Worm (Caenorhabditis elegans) whole organism, L1 larva: Measurements from ENCODE around the gene F58B4.2.

Experiments used
- aly-2 ChIP-seq: fragments of 150-350 bp; optimal IDR thresholded peaks from 2 replicates; lab custom pipeline; 2014; ENCODE audit warnings: missing biosample characterization, missing genetic modification characterization
- ama-1 ChIP-seq: fragments of 150-350 bp; optimal IDR thresholded peaks from 2 replicates; lab custom pipeline; 2014
- blmp-1 ChIP-seq: fragments of 150-350 bp; optimal IDR thresholded peaks from 2 replicates; lab custom pipeline; 2014; ENCODE audit warnings: missing biosample characterization, missing genetic modification characterization
- ceh-63 ChIP-seq: fragments of 200-800 bp; sonication (Bioruptor generic); optimal IDR thresholded peaks from 2 replicates; lab custom pipeline; 2018; ENCODE audit warnings: mild to moderate bottlenecking, missing genetic modification characterization, missing compliant biosample characterization
- ceh-82 ChIP-seq, 3 experiments: fragments of 150-350 bp in 1 of 3; sonication (generic microtip) in 2 of 3; optimal IDR thresholded peaks; 2 replicates each; lab custom pipeline; 2014 to 2017; ENCODE audit warnings: missing biosample characterization in 3 of 3, missing genetic modification characterization in 3 of 3
- ceh-90 ChIP-seq: sonication (generic microtip); optimal IDR thresholded peaks from 2 replicates; lab custom pipeline; 2016; ENCODE audit warnings: missing genetic modification characterization, missing compliant biosample characterization
- ces-1 ChIP-seq: fragments of 150-350 bp; optimal IDR thresholded peaks from 2 replicates; lab custom pipeline; 2014; ENCODE audit warnings: missing biosample characterization, missing genetic modification reagents, missing genetic modification characterization
- dsc-1 ChIP-seq: sonication (generic microtip); optimal IDR thresholded peaks from 2 replicates; lab custom pipeline; 2016; ENCODE audit warnings: mild to moderate bottlenecking, missing genetic modification characterization, missing compliant biosample characterization
- efl-1 ChIP-seq, 4 experiments: fragments of 150-350 bp; optimal IDR thresholded peaks in 3 of 4; peaks in 1 of 4; 1 replicate in 1 of 4; 2 replicates in 3 of 4; lab custom pipeline; 2014; ENCODE audit warnings: missing biosample characterization in 2 of 4, missing genetic modification characterization in 2 of 4, missing genetic modification reagents in 2 of 4
- egl-13 ChIP-seq: sonication (generic microtip); optimal IDR thresholded peaks from 2 replicates; lab custom pipeline; 2016; ENCODE audit warnings: missing genotype, missing genetic modification reagents, missing genetic modification characterization, missing compliant biosample characterization
- elt-2 ChIP-seq: sonication (generic microtip); optimal IDR thresholded peaks from 2 replicates; lab custom pipeline; 2016; ENCODE audit warnings: missing genetic modification characterization, mild to moderate bottlenecking, inconsistent platforms, missing compliant biosample characterization, missing genetic modification reagents
- elt-3 ChIP-seq, 6 experiments: fragments of 150-350 bp in 1 of 6; sonication (generic microtip); optimal IDR thresholded peaks; 2 replicates each; lab custom pipeline; 2017 to 2018; ENCODE audit warnings: missing biosample characterization in 6 of 6, missing genetic modification characterization in 6 of 6, inconsistent platforms in 1 of 6
- ets-5 ChIP-seq: fragments of 200-800 bp; sonication (Bioruptor generic); IDR thresholded peaks from 2 replicates; pipeline ENCODE4 v1.3.6; 2022; ENCODE audit warnings: missing genetic modification characterization, missing compliant biosample characterization
- fkh-10 ChIP-seq: sonication (generic microtip); optimal IDR thresholded peaks from 2 replicates; lab custom pipeline; 2017; ENCODE audit warnings: missing biosample characterization, missing genetic modification reagents, missing genetic modification characterization
- fkh-4 ChIP-seq: sonication (generic microtip); optimal IDR thresholded peaks from 2 replicates; lab custom pipeline; 2016; ENCODE audit warnings: missing compliant biosample characterization, missing genetic modification characterization, borderline replicate concordance
- fkh-8 ChIP-seq: sonication (generic microtip); optimal IDR thresholded peaks from 2 replicates; lab custom pipeline; 2016; ENCODE audit warnings: mild to moderate bottlenecking, missing genetic modification characterization, missing compliant biosample characterization
- irx-1 ChIP-seq: sonication (generic microtip); optimal IDR thresholded peaks from 2 replicates; lab custom pipeline; 2016; ENCODE audit warnings: missing genetic modification characterization, missing compliant biosample characterization
- jun-1 ChIP-seq: fragments of 150-350 bp; optimal IDR thresholded peaks from 2 replicates; lab custom pipeline; 2014; ENCODE audit warnings: missing biosample characterization, missing genetic modification reagents, missing genetic modification characterization
- lin-14 ChIP-seq: fragments of 200-800 bp; sonication (Bioruptor generic); optimal IDR thresholded peaks from 2 replicates; lab custom pipeline; 2018; ENCODE audit warnings: mild to moderate bottlenecking, missing genetic modification characterization, moderate library complexity, missing compliant biosample characterization
- lin-15B ChIP-seq: fragments of 150-350 bp; sonication (generic microtip); optimal IDR thresholded peaks from 3 replicates; lab custom pipeline; 2014; ENCODE audit warnings: missing biosample characterization, missing genetic modification characterization
- lir-3 ChIP-seq: sonication (generic microtip); optimal IDR thresholded peaks from 2 replicates; lab custom pipeline; 2016; ENCODE audit warnings: mild to moderate bottlenecking, missing genetic modification characterization, moderate library complexity, missing compliant biosample characterization; ENCODE audit not compliant: poor library complexity
- nhr-12 ChIP-seq: sonication (generic microtip); optimal IDR thresholded peaks from 2 replicates; lab custom pipeline; 2017; ENCODE audit warnings: missing biosample characterization, missing genetic modification characterization
- nhr-20 ChIP-seq: sonication (generic microtip); optimal IDR thresholded peaks from 2 replicates; lab custom pipeline; 2016; ENCODE audit warnings: mild to moderate bottlenecking, missing genetic modification characterization, missing compliant biosample characterization
- nhr-71 ChIP-seq: sonication (generic microtip); optimal IDR thresholded peaks from 2 replicates; lab custom pipeline; 2016; ENCODE audit warnings: mild to moderate bottlenecking, missing genetic modification characterization, moderate library complexity, missing compliant biosample characterization
- nhr-76 ChIP-seq: sonication (generic microtip); optimal IDR thresholded peaks from 2 replicates; lab custom pipeline; 2017; ENCODE audit warnings: missing biosample characterization, missing genetic modification characterization
- nhr-77 ChIP-seq: fragments of 150-350 bp; optimal IDR thresholded peaks from 2 replicates; lab custom pipeline; 2014; ENCODE audit warnings: missing biosample characterization, missing genetic modification characterization
- nhr-84 ChIP-seq: sonication (generic microtip); optimal IDR thresholded peaks from 2 replicates; lab custom pipeline; 2017; ENCODE audit warnings: missing biosample characterization, missing genetic modification characterization
- nhr-85 ChIP-seq: sonication (generic microtip); peaks from one replicate; lab custom pipeline; 2016; ENCODE audit warnings: missing genetic modification characterization, inconsistent platforms, missing compliant biosample characterization
- pax-3 ChIP-seq: fragments of 200-800 bp; sonication (Bioruptor generic); optimal IDR thresholded peaks from 2 replicates; lab custom pipeline; 2018; ENCODE audit warnings: mild to moderate bottlenecking, missing genetic modification characterization, moderate library complexity, missing compliant biosample characterization
- rnt-1 ChIP-seq: sonication (generic microtip); optimal IDR thresholded peaks from 2 replicates; lab custom pipeline; 2016; ENCODE audit warnings: mild to moderate bottlenecking, missing genetic modification characterization, moderate library complexity, missing compliant biosample characterization
- skn-1 ChIP-seq: fragments of 150-350 bp; optimal IDR thresholded peaks from 2 replicates; lab custom pipeline; 2014; ENCODE audit warnings: missing biosample characterization, missing genetic modification characterization
- snpc-4 ChIP-seq: fragments of 150-350 bp; optimal IDR thresholded peaks from 2 replicates; lab custom pipeline; 2014; ENCODE audit warnings: missing biosample characterization, missing genetic modification characterization
- snu-23 ChIP-seq: sonication (generic microtip); optimal IDR thresholded peaks from 2 replicates; lab custom pipeline; 2016; ENCODE audit warnings: missing genetic modification characterization, missing compliant biosample characterization
- sox-4 ChIP-seq: sonication (generic microtip); optimal IDR thresholded peaks from 2 replicates; lab custom pipeline; 2016; ENCODE audit warnings: missing genetic modification characterization, missing compliant biosample characterization
- sptf-1 ChIP-seq: fragments of 150-350 bp; optimal IDR thresholded peaks from 2 replicates; lab custom pipeline; 2014; ENCODE audit warnings: missing biosample characterization, missing genetic modification characterization
- swsn-7 ChIP-seq: sonication (generic microtip); optimal IDR thresholded peaks from 2 replicates; lab custom pipeline; 2016; ENCODE audit warnings: missing genetic modification characterization, missing compliant biosample characterization
- tlp-1 ChIP-seq: fragments of 150-350 bp; optimal IDR thresholded peaks from 2 replicates; lab custom pipeline; 2014; ENCODE audit warnings: missing biosample characterization, missing genetic modification characterization
- unc-130 ChIP-seq: fragments of 150-350 bp; optimal IDR thresholded peaks from 2 replicates; lab custom pipeline; 2017; ENCODE audit warnings: missing biosample characterization, missing genetic modification characterization, inconsistent platforms
- unc-62 ChIP-seq: fragments of 150-350 bp; optimal IDR thresholded peaks from 2 replicates; lab custom pipeline; 2014; ENCODE audit warnings: missing biosample characterization, missing genetic modification reagents, missing genetic modification characterization
- unc-86 ChIP-seq: sonication (generic microtip); optimal IDR thresholded peaks from 2 replicates; lab custom pipeline; 2016; ENCODE audit warnings: missing genetic modification characterization, missing compliant biosample characterization
- unc-98 ChIP-seq: fragments of 200-800 bp; sonication (Bioruptor generic); IDR thresholded peaks from 2 replicates; pipeline ENCODE4 v1.3.6; 2022; ENCODE audit warnings: missing genetic modification characterization, missing compliant biosample characterization
- xbp-1 ChIP-seq: sonication (generic microtip); optimal IDR thresholded peaks from 2 replicates; lab custom pipeline; 2016; ENCODE audit warnings: missing genetic modification characterization, missing compliant biosample characterization
- zag-1 ChIP-seq: fragments of 150-350 bp; optimal IDR thresholded peaks from 2 replicates; lab custom pipeline; 2014; ENCODE audit warnings: missing biosample characterization, missing genetic modification characterization
- zip-4 ChIP-seq: fragments of 200-800 bp; sonication (Bioruptor generic); optimal IDR thresholded peaks from 2 replicates; lab custom pipeline; 2018; ENCODE audit warnings: mild to moderate bottlenecking, missing genetic modification characterization, moderate library complexity, missing compliant biosample characterization
- ztf-4 ChIP-seq: fragments of 150-350 bp; optimal IDR thresholded peaks from 2 replicates; lab custom pipeline; 2014; ENCODE audit warnings: missing biosample characterization, missing genetic modification characterization

The F58B4.2 gene

ce11 chrV:10904795-10905194 is 13.5 kb downstream of the F58B4.2 start (continued):
- no peak for TF ChIP-seq elt-3 (tag; optimal IDR thresholded peaks at IDR 0.05; lab: Kevin White, UChicago)
- no peak for TF ChIP-seq snu-23 (GFP tag; lab: Kevin White, UChicago)
- TF ChIP-seq ces-1: peak; percentile 14
- no peak for TF ChIP-seq ceh-63 (GFP tag; lab: Kevin White, UChicago)
- TF ChIP-seq zag-1 (tag; lab: Kevin White, UChicago): no peak
- TF ChIP-seq ztf-4 (tag; lab: Kevin White, UChicago): no peak
- TF ChIP-seq tlp-1 (tag; lab: Kevin White, UChicago): no peak
- no peak for TF ChIP-seq nhr-12 (tag; lab: Kevin White, UChicago)

- peak; percentile 4 for TF ChIP-seq dsc-1 (tag; lab: Kevin White, UChicago)
- TF ChIP-seq jun-1 (tag; lab: Kevin White, UChicago): no peak
- TF ChIP-seq lin-14 (GFP tag; lab: Kevin White, UChicago): peak; percentile 40
Measured at ce11 chrV:10903748-10904147, 14.5 kb downstream of the F58B4.2 start, which contains the start of gene F32D8.15. Gene F32D8.15 (plus strand): TSS chrV:10904048.

- TF ChIP-seq rnt-1 (tag; lab: Kevin White, UChicago) (no peak), xbp-1 (tag; lab: Kevin White, UChicago) (no peak), fkh-10 (GFP tag; lab: Kevin White, UChicago) (no peak), fkh-8 (tag; lab: Kevin White, UChicago) (no peak), nhr-76 (tag; lab: Kevin White, UChicago) (no peak), ama-1 (lab: Kevin White, UChicago) (no peak), unc-86 (no peak), tlp-1 (tag; lab: Kevin White, UChicago) (no peak), irx-1 (tag; lab: Kevin White, UChicago) (no peak), nhr-84 (tag; lab: Kevin White, UChicago) (no peak), nhr-77 (no peak), nhr-20 (tag; lab: Kevin White, UChicago) (no peak), nhr-85 (tag; lab: Kevin White, UChicago) (no peak), unc-130 (tag; lab: Kevin White, UChicago) (no peak), zag-1 (tag; lab: Kevin White, UChicago) (no peak), nhr-71 (no peak), lir-3 (no peak), lin-15B (no peak), unc-62 (GFP tag; lab: Kevin White, UChicago) (no peak), efl-1 (optimal IDR thresholded peaks at IDR 0.05; lab: Kevin White, UChicago) (no peak), efl-1 (GFP tag; optimal IDR thresholded peaks at IDR 0.05 in 1 of 2; lab: Kevin White, UChicago) (no peak)
Measured at ce11 chrV:10902682-10903081, 15.6 kb downstream of the F58B4.2 start, which contains the start of gene F32D8.8. Gene F32D8.8 (minus strand): TSS chrV:10902782.

- TF ChIP-seq sptf-1 (tag; lab: Kevin White, UChicago): no peak
- TF ChIP-seq efl-1 (optimal IDR thresholded peaks at IDR 0.05; lab: Kevin White, UChicago): no peak
- TF ChIP-seq efl-1 (GFP tag; optimal IDR thresholded peaks at IDR 0.05 in 1 of 2; lab: Kevin White, UChicago): peak in 1 of 2 experiments; percentile 48
- TF ChIP-seq swsn-7 (tag; lab: Kevin White, UChicago): no peak
- TF ChIP-seq ama-1 (lab: Kevin White, UChicago): no peak
- TF ChIP-seq tlp-1 (tag; lab: Kevin White, UChicago): no peak
- no peak for TF ChIP-seq nhr-77
- no peak for TF ChIP-seq aly-2
- no peak for TF ChIP-seq elt-2 (tag; lab: Kevin White, UChicago)
Measured at ce11 chrV:10901125-10901524, 17.1 kb downstream of the F58B4.2 start, which contains the start of gene spp-16. Gene spp-16 (minus strand): TSS chrV:10901303.

ce11 chrV:10898629-10899028 is 19.6 kb downstream of the F58B4.2 start:
- TF ChIP-seq snpc-4 (tag; lab: Kevin White, UChicago): no peak
- TF ChIP-seq blmp-1 (tag; lab: Kevin White, UChicago): peak; percentile 72
- no peak for TF ChIP-seq sox-4 (tag; lab: Kevin White, UChicago)
- TF ChIP-seq tlp-1 (tag; lab: Kevin White, UChicago): no peak
- no peak for TF ChIP-seq ets-5 (GFP tag; lab: Robert Waterston, UW)
- TF ChIP-seq lin-14 (GFP tag; lab: Kevin White, UChicago): peak; percentile 41
- no peak for TF ChIP-seq unc-86
- no peak for TF ChIP-seq skn-1 (tag; lab: Kevin White, UChicago)
- no peak for TF ChIP-seq fkh-4
- TF ChIP-seq ceh-90 (tag; lab: Kevin White, UChicago): no peak
- TF ChIP-seq unc-98 (GFP tag; lab: Robert Waterston, UW): no peak
- no peak for TF ChIP-seq zip-4 (GFP tag; lab: Kevin White, UChicago)
- TF ChIP-seq nhr-77: no peak
- TF ChIP-seq unc-62 (GFP tag; lab: Kevin White, UChicago): no peak
- no peak for TF ChIP-seq pax-3 (tag; lab: Kevin White, UChicago)
- no peak for TF ChIP-seq ceh-82 (tag; optimal IDR thresholded peaks at IDR 0.05; lab: Kevin White, UChicago)
- no peak for TF ChIP-seq snu-23 (GFP tag; lab: Kevin White, UChicago)
- TF ChIP-seq egl-13 (tag; lab: Kevin White, UChicago): no peak
